Worm (Caenorhabditis elegans): ENCODE measurements around the gene unc-52.

- TF ChIP-seq ceh-8 (GFP tag; optimal IDR thresholded peaks at IDR 0.05) = no peak
- TF ChIP-seq fos-1 (tag; optimal IDR thresholded peaks at IDR 0.05) = no peak
- TF ChIP-seq dpl-1 (GFP tag; optimal IDR thresholded peaks at IDR 0.05) = no peak
- TF ChIP-seq ceh-63 (GFP tag; optimal IDR thresholded peaks at IDR 0.05) = no peak
- TF ChIP-seq egl-27 (tag; optimal IDR thresholded peaks at IDR 0.05) = no peak
- TF ChIP-seq zag-1 (tag; optimal IDR thresholded peaks at IDR 0.05) = no peak
Observed at ce11 chrII:14600852-14601313, 83.4 kb downstream of the unc-52 start, which contains the start of gene tps-2.
